Fruit fly (Drosophila melanogaster): ENCODE data around the gene Yp3.

Yp3 gene

dm6 chrX:13788973-13789682 lies 29.8 kb downstream of the Yp3 start (continued):
- TF ChIP-seq sim (GFP tag; IDR thresholded peaks at IDR 0.05): 0 out of 2 replicates have a peak, but pooled peaks have one; percentile 24
- no peak for TF ChIP-seq Bteb2 (GFP tag; optimal IDR thresholded peaks at IDR 0.05)
- peak; percentile 59; the same call in 1 of the 2 replicates for TF ChIP-seq Xrp1 (GFP tag; IDR thresholded peaks at IDR 0.05)
- TF ChIP-seq pum (GFP tag; optimal IDR thresholded peaks at IDR 0.05): peak; percentile 24
- no peak for TF ChIP-seq fu2 (GFP tag; optimal IDR thresholded peaks at IDR 0.05)
- TF ChIP-seq Deaf1 (tag; optimal IDR thresholded peaks at IDR 0.05): peak; percentile 22
- peak; percentile 36 for TF ChIP-seq phol (tag; optimal IDR thresholded peaks at IDR 0.05)
- TF ChIP-seq eve (GFP tag; optimal IDR thresholded peaks at IDR 0.05): peak in 1 of 2 experiments; percentile 83
- no peak for TF ChIP-seq CG9876 (GFP tag; optimal IDR thresholded peaks at IDR 0.05)
- peak; percentile 15 for TF ChIP-seq CoRest (tag; optimal IDR thresholded peaks at IDR 0.05)
- TF ChIP-seq CG12659 (GFP tag; optimal IDR thresholded peaks at IDR 0.05): peak; percentile 16
- TF ChIP-seq CG31365 (tag; optimal IDR thresholded peaks at IDR 0.05): no peak
- no peak for TF ChIP-seq ERR (GFP tag; optimal IDR thresholded peaks at IDR 0.05)
- TF ChIP-seq CG8290 (GFP tag; optimal IDR thresholded peaks at IDR 0.05): no peak
- peak in 1 of 2 experiments; percentile 39 for TF ChIP-seq CG8290 (tag; optimal IDR thresholded peaks at IDR 0.05)
- TF ChIP-seq Dbx (GFP tag; IDR thresholded peaks at IDR 0.05): peak; percentile 35; the same call in 1 of the 3 replicates
- TF ChIP-seq ash1 (GFP tag; optimal IDR thresholded peaks at IDR 0.05): no peak
- no peak for TF ChIP-seq CG4854 (GFP tag; optimal IDR thresholded peaks at IDR 0.05)
- TF ChIP-seq CG9215 (GFP tag; IDR thresholded peaks at IDR 0.05): 0 out of 2 replicates have a peak, but pooled peaks have one; percentile 23
- TF ChIP-seq croc (GFP tag; conservative IDR thresholded peaks at IDR 0.05): no peak
- no peak for TF ChIP-seq toy (GFP tag; IDR thresholded peaks at IDR 0.05)
- TF ChIP-seq Sox102F (GFP tag; optimal IDR thresholded peaks at IDR 0.05): peak; percentile 52
- peak; percentile 16 for TF ChIP-seq CG6854 (GFP tag; optimal IDR thresholded peaks at IDR 0.05)
- TF ChIP-seq Doc3 (GFP tag; IDR thresholded peaks at IDR 0.05; ENCODE audit: partially characterized antibody): no peak
- peak; percentile 20 for TF ChIP-seq sug (tag; optimal IDR thresholded peaks at IDR 0.05)
- no peak for TF ChIP-seq CG6813 (GFP tag; optimal IDR thresholded peaks at IDR 0.05)
- TF ChIP-seq CG31441 (GFP tag; IDR thresholded peaks at IDR 0.05): peak; percentile 38; the same call in 1 of the 2 replicates
- TF ChIP-seq lola (GFP tag; optimal IDR thresholded peaks at IDR 0.05): peak in 1 of 3 experiments; percentile 25
- peak; percentile 9 for TF ChIP-seq NK7.1 (GFP tag; optimal IDR thresholded peaks at IDR 0.05)
- no peak for TF ChIP-seq CG18476 (GFP tag; optimal IDR thresholded peaks at IDR 0.05)
- 0 out of 2 replicates have a peak, but pooled peaks have one; percentile 9 for TF ChIP-seq E2f2 (GFP tag; IDR thresholded peaks at IDR 0.05)
- TF ChIP-seq wek (GFP tag; optimal IDR thresholded peaks at IDR 0.05): no peak
- peak; percentile 38 for TF ChIP-seq CG12219 (GFP tag; optimal IDR thresholded peaks at IDR 0.05)
- TF ChIP-seq unpg (GFP tag; optimal IDR thresholded peaks at IDR 0.05): peak; percentile 40
- peak; percentile 52 for TF ChIP-seq CG10543 (GFP tag; optimal IDR thresholded peaks at IDR 0.05)
- 0 out of 3 replicates have a peak, but pooled peaks have one; percentile 20 for TF ChIP-seq ci (GFP tag; IDR thresholded peaks at IDR 0.05)
- no peak for TF ChIP-seq CG1529 (GFP tag; optimal IDR thresholded peaks at IDR 0.05)
- TF ChIP-seq sisA (GFP tag; IDR thresholded peaks at IDR 0.05): peak; percentile 24; the same call in 1 of the 2 replicates
- TF ChIP-seq tgo (GFP tag; IDR thresholded peaks at IDR 0.05): 0 out of 3 replicates have a peak, but pooled peaks have one; percentile 19
- TF ChIP-seq Hand (GFP tag; optimal IDR thresholded peaks at IDR 0.05): peak; percentile 11
- no peak for TF ChIP-seq repo (GFP tag; optimal IDR thresholded peaks at IDR 0.05)
- peak; percentile 35 for TF ChIP-seq ind (GFP tag; optimal IDR thresholded peaks at IDR 0.05)
- no peak for TF ChIP-seq cato (GFP tag; optimal IDR thresholded peaks at IDR 0.05; ENCODE audit: borderline replicate concordance)
- TF ChIP-seq dysf (GFP tag; IDR thresholded peaks at IDR 0.05): 0 out of 3 replicates have a peak, but pooled peaks have one; percentile 35
- TF ChIP-seq Atf-2 (GFP tag; optimal IDR thresholded peaks at IDR 0.05): peak; percentile 9
- TF ChIP-seq trh (GFP tag; optimal IDR thresholded peaks at IDR 0.05): no peak
- peak; percentile 59 for TF ChIP-seq CG1603 (tag; optimal IDR thresholded peaks at IDR 0.05)
- TF ChIP-seq Hr51 (GFP tag; optimal IDR thresholded peaks at IDR 0.05): peak in 1 of 2 experiments; percentile 50
- TF ChIP-seq CG7372 (GFP tag; IDR thresholded peaks at IDR 0.05): 0 out of 2 replicates have a peak, but pooled peaks have one; percentile 12
